Fruit fly (Drosophila melanogaster): Measurements from ENCODE around the gene ssp6.

DNA sequence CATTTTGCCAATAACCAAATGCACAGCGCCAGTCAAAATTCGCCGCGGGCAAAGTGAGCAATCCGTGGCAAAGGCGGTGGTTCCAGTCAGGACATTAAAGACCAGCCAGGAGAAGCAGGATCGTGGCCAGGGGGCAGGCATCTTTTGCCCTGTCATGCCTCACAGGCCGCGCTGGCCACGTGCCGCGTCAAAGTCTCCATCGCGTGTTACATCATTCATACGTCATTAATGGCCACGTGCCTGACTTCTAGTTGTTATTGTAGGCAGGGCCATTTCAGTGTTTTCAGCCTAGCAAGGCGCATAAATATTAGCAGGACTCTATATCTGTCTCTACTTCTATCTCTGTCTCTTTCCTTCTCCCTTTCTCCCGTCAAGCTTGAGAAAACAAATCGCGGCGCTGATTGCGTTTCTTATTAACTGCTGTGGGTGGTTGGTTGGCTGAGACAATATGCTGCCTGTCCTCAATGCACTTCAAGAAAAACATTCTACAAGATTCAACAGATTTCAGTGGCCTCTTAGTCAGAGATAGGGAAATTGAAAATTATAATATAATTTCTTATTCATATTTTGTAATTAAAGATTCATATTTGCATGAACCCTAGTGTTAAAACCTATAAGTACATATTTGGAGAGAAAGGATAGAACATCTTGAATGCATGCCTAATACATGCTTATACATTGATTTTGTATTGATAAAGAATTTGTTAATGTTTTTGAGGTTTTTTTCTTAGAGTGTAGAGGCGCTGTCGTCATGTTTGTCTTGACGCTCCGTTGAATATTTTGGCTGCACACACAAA is 31.9 kb downstream of the ssp6 start:
- TF ChIP-seq h (GFP tag; optimal IDR thresholded peaks at IDR 0.05) (no peak), pan (optimal IDR thresholded peaks at IDR 0.05) (no peak), woc (GFP tag; optimal IDR thresholded peaks at IDR 0.05) (no peak), OdsH (GFP tag; optimal IDR thresholded peaks at IDR 0.05) (no peak), jim (GFP tag; optimal IDR thresholded peaks at IDR 0.05) (no peak), HLH106 (tag; optimal IDR thresholded peaks at IDR 0.05) (no peak), usp (GFP tag; optimal IDR thresholded peaks at IDR 0.05) (no peak), dl (GFP tag; optimal IDR thresholded peaks at IDR 0.05; ENCODE audit: insufficient read depth in 1 of 2, partially characterized antibody in 2 of 2) (no peak), Abd-B (GFP tag; optimal IDR thresholded peaks at IDR 0.05) (no peak)

All from whole organism, wandering third instar larva.